Fruit fly (Drosophila melanogaster): ENCODE results near the gene CG31441.

The CG31441 gene

dm6 chr3R:11211291-11212061 is 24.6 kb upstream of the CG31441 start (continued):
- TF ChIP-seq dm (GFP tag; optimal IDR thresholded peaks at IDR 0.05) (peak; percentile 97), Fer3 (tag; optimal IDR thresholded peaks at IDR 0.05) (peak; percentile 82), Dfd (GFP tag; optimal IDR thresholded peaks at IDR 0.05) (no peak), sima (GFP tag; optimal IDR thresholded peaks at IDR 0.05) (no peak), cg (GFP tag; optimal IDR thresholded peaks at IDR 0.05) (peak; percentile 23), CG42726 (GFP tag; IDR thresholded peaks at IDR 0.05; ENCODE audit: partially characterized antibody) (no peak), z (GFP tag; IDR thresholded peaks at IDR 0.05) (no peak), Atf6 (GFP tag; IDR thresholded peaks at IDR 0.05) (peak; percentile 73), Ets65A (GFP tag) (peak; percentile 98), CG31224 (GFP tag; IDR thresholded peaks at IDR 0.05) (peak; percentile 67), ro (GFP tag; IDR thresholded peaks at IDR 0.05) (peak; percentile 53), Six4 (GFP tag; optimal IDR thresholded peaks at IDR 0.05) (peak; percentile 60), dati (GFP tag; IDR thresholded peaks at IDR 0.05) (no peak), tap (tag; optimal IDR thresholded peaks at IDR 0.05) (peak; percentile 45), grau (tag; optimal IDR thresholded peaks at IDR 0.05) (peak; percentile 97), CG43689 (GFP tag; IDR thresholded peaks at IDR 0.05) (no peak), en (GFP tag; optimal IDR thresholded peaks at IDR 0.05) (no peak), CG11560 (tag; IDR thresholded peaks at IDR 0.05) (no peak), org-1 (GFP tag; optimal IDR thresholded peaks at IDR 0.05) (peak; percentile 6), Vsx1 (GFP tag; optimal IDR thresholded peaks at IDR 0.05) (peak; percentile 42), scrt (GFP tag; optimal IDR thresholded peaks at IDR 0.05) (peak; percentile 99), CG4360 (GFP tag; IDR thresholded peaks at IDR 0.05) (peak; percentile 73), H15 (GFP tag; IDR thresholded peaks at IDR 0.05) (peak; percentile 65; the same call in 2 of the 3 replicates), maf-S (GFP tag; optimal IDR thresholded peaks at IDR 0.05) (peak; percentile 79), CG34224 (GFP tag; IDR thresholded peaks at IDR 0.05; ENCODE audit: partially characterized antibody) (no peak), Doc3 (GFP tag; IDR thresholded peaks at IDR 0.05; ENCODE audit: partially characterized antibody) (no peak; the same call in 2 of the 3 replicates), chn (GFP tag; optimal IDR thresholded peaks at IDR 0.05) (peak; percentile 57), CG14050 (GFP tag; IDR thresholded peaks at IDR 0.05) (peak; percentile 66), cas (GFP tag; IDR thresholded peaks at IDR 0.05) (peak; percentile 44; the same call in 1 of the 2 replicates), CG10979 (tag; optimal IDR thresholded peaks at IDR 0.05) (peak; percentile 50), Spps (tag; optimal IDR thresholded peaks at IDR 0.05) (no peak), Bgb (GFP tag; IDR thresholded peaks at IDR 0.05; ENCODE audit: partially characterized antibody) (no peak), sens-2 (GFP tag; IDR thresholded peaks at IDR 0.05) (no peak; the same call in 1 of the 2 replicates), CG13894 (tag; optimal IDR thresholded peaks at IDR 0.05) (peak; percentile 94), twi (tag; optimal IDR thresholded peaks at IDR 0.05) (peak; percentile 6), Camta (GFP tag; optimal IDR thresholded peaks at IDR 0.05) (peak; percentile 34), Sry-β (GFP tag; optimal IDR thresholded peaks at IDR 0.05) (peak; percentile 90), Dad (GFP tag; optimal IDR thresholded peaks at IDR 0.05) (peak; percentile 47), CG17912 (GFP tag; optimal IDR thresholded peaks at IDR 0.05) (no peak), mld (GFP tag; IDR thresholded peaks at IDR 0.05; ENCODE audit: partially characterized antibody) (no peak), CG9876 (GFP tag; optimal IDR thresholded peaks at IDR 0.05) (peak; percentile 48), Blimp-1 (GFP tag; optimal IDR thresholded peaks at IDR 0.05) (peak; percentile 56), hbn (GFP tag; IDR thresholded peaks at IDR 0.05; ENCODE audit: partially characterized antibody) (no peak), CG7271 (tag; optimal IDR thresholded peaks at IDR 0.05) (no peak), sim (GFP tag; IDR thresholded peaks at IDR 0.05) (no peak), fd102C (GFP tag; optimal IDR thresholded peaks at IDR 0.05) (peak; percentile 11), da (GFP tag; optimal IDR thresholded peaks at IDR 0.05) (peak; percentile 18), CG15011 (GFP tag; optimal IDR thresholded peaks at IDR 0.05) (no peak), CG8478 (optimal IDR thresholded peaks at IDR 0.05) (no peak), MBD-R2 (GFP tag; IDR thresholded peaks at IDR 0.05) (no peak; the same call in 1 of the 2 replicates)

Data from whole organism, embryonic.